Worm (Caenorhabditis elegans) whole organism, L2 larva: ENCODE measurements around the gene K08F4.5.

Experiments
- ceh-16 ChIP-seq: fragments of 150-350 bp; optimal IDR thresholded peaks from 2 replicates; lab custom pipeline; 2014; ENCODE audit warnings: missing biosample characterization, missing genetic modification characterization
- ceh-82 ChIP-seq: fragments of 150-350 bp; optimal IDR thresholded peaks from 2 replicates; lab custom pipeline; 2014; ENCODE audit warnings: missing biosample characterization, missing genetic modification characterization
- lin-39 ChIP-seq: fragments of 150-350 bp; optimal IDR thresholded peaks from 2 replicates; lab custom pipeline; 2014; ENCODE audit warnings: missing biosample characterization, missing genetic modification reagents, missing genetic modification characterization
- mdl-1 ChIP-seq, 2 experiments: fragments of 150-350 bp in 1 of 2; sonication (generic microtip) in 1 of 2; optimal IDR thresholded peaks; 2 replicates each; lab custom pipeline; 2017; ENCODE audit warnings: missing biosample characterization in 2 of 2, missing genetic modification characterization in 2 of 2
- nhr-237 ChIP-seq: fragments of 150-350 bp; optimal IDR thresholded peaks from 2 replicates; lab custom pipeline; 2014; ENCODE audit warnings: missing biosample characterization, missing genetic modification characterization
- unc-62 ChIP-seq: fragments of 150-350 bp; optimal IDR thresholded peaks from 2 replicates; lab custom pipeline; 2014; ENCODE audit warnings: missing biosample characterization, missing genetic modification reagents, missing genetic modification characterization

DNA sequence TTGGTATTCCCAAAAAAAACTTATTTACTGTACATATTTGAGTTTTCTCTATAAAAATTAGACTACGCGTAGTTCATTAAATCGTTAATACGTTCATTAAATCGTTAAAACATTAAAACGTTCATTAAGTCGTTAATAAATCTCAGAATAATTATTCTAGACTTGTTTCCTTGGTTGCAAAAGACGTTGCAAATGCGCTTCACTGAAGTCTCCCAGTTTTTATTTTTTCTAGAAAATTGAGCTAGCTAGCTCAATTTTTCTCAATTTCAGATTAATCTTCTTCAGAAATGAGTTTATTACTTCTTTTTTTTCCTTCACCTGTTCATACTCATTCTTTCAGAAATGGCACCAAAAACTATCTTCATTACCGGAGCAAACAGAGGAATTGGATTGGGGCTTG, 9.2 kb upstream of the K08F4.5 start:
- TF ChIP-seq ceh-82 (tag; lab: Kevin White, UChicago) (no peak), mdl-1 (tag; optimal IDR thresholded peaks at IDR 0.05; lab: Kevin White, UChicago) (no peak), unc-62 (no peak), nhr-237 (no peak), ceh-16 (no peak), lin-39 (tag; lab: Kevin White, UChicago) (no peak)
